Fruit fly (Drosophila melanogaster): Measurements from ENCODE around the gene CG15387.

The CG15387 gene

dm6 chr2L:2189100-2189499, 37.0 kb downstream of the CG15387 start (continued):
- no peak for TF ChIP-seq ato (GFP tag; IDR thresholded peaks at IDR 0.05; ENCODE audit: partially characterized antibody)
- no peak for TF ChIP-seq corto (GFP tag; optimal IDR thresholded peaks at IDR 0.05)
- peak; percentile 26 for TF ChIP-seq CG11723 (GFP tag; optimal IDR thresholded peaks at IDR 0.05)
- no peak for TF ChIP-seq CG11456 (GFP tag; IDR thresholded peaks at IDR 0.05)
- peak; percentile 29 for TF ChIP-seq CG12942 (GFP tag; optimal IDR thresholded peaks at IDR 0.05)
- no peak for TF ChIP-seq D19B (GFP tag; optimal IDR thresholded peaks at IDR 0.05)
- TF ChIP-seq lbe (GFP tag; optimal IDR thresholded peaks at IDR 0.05) = peak; percentile 6
- peak; percentile 37 for TF ChIP-seq odd (GFP tag; optimal IDR thresholded peaks at IDR 0.05)
- no peak for TF ChIP-seq Fer1 (GFP tag; optimal IDR thresholded peaks at IDR 0.05)
- peak; percentile 93 for TF ChIP-seq dmrt11E (tag; optimal IDR thresholded peaks at IDR 0.05)
- peak; percentile 66 for TF ChIP-seq Ptx1 (GFP tag; IDR thresholded peaks at IDR 0.05)
- TF ChIP-seq CG9817 (tag; optimal IDR thresholded peaks at IDR 0.05) = no peak
- TF ChIP-seq kni (GFP tag; optimal IDR thresholded peaks at IDR 0.05) = peak; percentile 68
- TF ChIP-seq CG11560 (tag; IDR thresholded peaks at IDR 0.05) = no peak
- peak; percentile 4 for TF ChIP-seq tap (tag; optimal IDR thresholded peaks at IDR 0.05)
- no peak for TF ChIP-seq CG15479 (GFP tag; optimal IDR thresholded peaks at IDR 0.05)
- TF ChIP-seq CG4282 (GFP tag; optimal IDR thresholded peaks at IDR 0.05) = peak; percentile 31
- TF ChIP-seq zfh1 (GFP tag; IDR thresholded peaks at IDR 0.05) = peak; percentile 91
- TF ChIP-seq Camta (GFP tag; optimal IDR thresholded peaks at IDR 0.05) = peak; percentile 57
- peak; percentile 85 for TF ChIP-seq CG14710 (tag; optimal IDR thresholded peaks at IDR 0.05)
- TF ChIP-seq CG3281 (GFP tag; optimal IDR thresholded peaks at IDR 0.05) = no peak
- TF ChIP-seq Elba2 (GFP tag; optimal IDR thresholded peaks at IDR 0.05) = no peak
- TF ChIP-seq bcd (GFP tag; optimal IDR thresholded peaks at IDR 0.05) = peak; percentile 46
- peak; percentile 75 for TF ChIP-seq trem (tag; optimal IDR thresholded peaks at IDR 0.05)
- peak in 1 of 2 experiments; percentile 94 for TF ChIP-seq bsh (GFP tag; optimal IDR thresholded peaks at IDR 0.05)
- peak; percentile 79 for TF ChIP-seq CG4424 (GFP tag; optimal IDR thresholded peaks at IDR 0.05)
- TF ChIP-seq Dip3 (GFP tag; optimal IDR thresholded peaks at IDR 0.05) = no peak
- no peak for TF ChIP-seq emc (GFP tag; optimal IDR thresholded peaks at IDR 0.05)
- TF ChIP-seq CG9215 (GFP tag; IDR thresholded peaks at IDR 0.05) = no peak
- TF ChIP-seq Dref (GFP tag; IDR thresholded peaks at IDR 0.05) = no peak
- no peak for TF ChIP-seq Rfx (GFP tag; IDR thresholded peaks at IDR 0.05)
- peak; percentile 69; the same call in 2 of the 3 replicates for TF ChIP-seq CG34422 (GFP tag; IDR thresholded peaks at IDR 0.05)
- TF ChIP-seq CG11504 (tag; optimal IDR thresholded peaks at IDR 0.05) = peak; percentile 56
- peak; percentile 11 for TF ChIP-seq CG5180 (GFP tag; optimal IDR thresholded peaks at IDR 0.05)
- TF ChIP-seq fd96Cb (tag; optimal IDR thresholded peaks at IDR 0.05) = peak; percentile 76
- peak; percentile 49 for TF ChIP-seq Bdp1 (GFP tag; optimal IDR thresholded peaks at IDR 0.05)
- peak; percentile 50 to 89 for TF ChIP-seq chif (GFP tag; optimal IDR thresholded peaks at IDR 0.05)
- peak; percentile 78 for TF ChIP-seq az2 (GFP tag; optimal IDR thresholded peaks at IDR 0.05)
- peak; percentile 76 for TF ChIP-seq Hsf (GFP tag; optimal IDR thresholded peaks at IDR 0.05)
- no peak for TF ChIP-seq insv (GFP tag; optimal IDR thresholded peaks at IDR 0.05)
- no peak for TF ChIP-seq HLH54F (GFP tag; optimal IDR thresholded peaks at IDR 0.05)
- peak; percentile 7 for TF ChIP-seq tx (GFP tag; optimal IDR thresholded peaks at IDR 0.05)
- TF ChIP-seq phol (tag; optimal IDR thresholded peaks at IDR 0.05) = peak; percentile 79
- peak in 1 of 3 experiments; percentile 89 for TF ChIP-seq lola (GFP tag; optimal IDR thresholded peaks at IDR 0.05)
- no peak for TF ChIP-seq Doc2 (GFP tag; IDR thresholded peaks at IDR 0.05)
- peak; percentile 60 for TF ChIP-seq Atf3 (GFP tag; optimal IDR thresholded peaks at IDR 0.05)
- TF ChIP-seq Myb (GFP tag; optimal IDR thresholded peaks at IDR 0.05) = no peak
- no peak for TF ChIP-seq Meics (GFP tag; optimal IDR thresholded peaks at IDR 0.05)
- TF ChIP-seq hb (GFP tag; IDR thresholded peaks at IDR 0.05; ENCODE audit: partially characterized antibody) = no peak
- TF ChIP-seq CG8924 (tag; optimal IDR thresholded peaks at IDR 0.05) = peak; percentile 69
- TF ChIP-seq CG10209 (GFP tag; optimal IDR thresholded peaks at IDR 0.05) = peak; percentile 67

All from whole organism, embryonic.